Worm (Caenorhabditis elegans) whole organism, L3 larva: ENCODE measurements around the gene Y73C8B.5.

ENCODE experiments used
- ama-1 ChIP-seq: fragments of 150-350 bp; optimal IDR thresholded peaks from 2 replicates; lab custom pipeline; 2018
- elt-1 ChIP-seq: fragments of 150-350 bp; optimal IDR thresholded peaks from 2 replicates; lab custom pipeline; 2014; ENCODE audit warnings: missing biosample characterization, missing genetic modification characterization
- elt-2 ChIP-seq: sonication (generic microtip); optimal IDR thresholded peaks from 2 replicates; lab custom pipeline; 2016; ENCODE audit warnings: missing genetic modification reagents, mild to moderate bottlenecking, missing genetic modification characterization, missing compliant biosample characterization
- elt-3 ChIP-seq, 3 experiments: fragments of 150-350 bp in 1 of 3; sonication (generic microtip) in 2 of 3; optimal IDR thresholded peaks; 2 replicates in 2 of 3; 4 replicates in 1 of 3; lab custom pipeline; 2014 to 2017; ENCODE audit warnings: missing biosample characterization in 3 of 3, missing genetic modification characterization in 3 of 3
- fos-1 ChIP-seq: fragments of 150-350 bp; optimal IDR thresholded peaks from 2 replicates; lab custom pipeline; 2014; ENCODE audit warnings: missing biosample characterization, missing genetic modification characterization
- jun-1 ChIP-seq: fragments of 150-350 bp; optimal IDR thresholded peaks from 2 replicates; lab custom pipeline; 2014; ENCODE audit warnings: missing biosample characterization, missing genetic modification reagents, missing genetic modification characterization
- nhr-28 ChIP-seq: fragments of 150-350 bp; optimal IDR thresholded peaks from 2 replicates; lab custom pipeline; 2014; ENCODE audit warnings: missing biosample characterization, missing genetic modification characterization
- nhr-77 ChIP-seq: fragments of 150-350 bp; optimal IDR thresholded peaks from 2 replicates; lab custom pipeline; 2014; ENCODE audit warnings: missing biosample characterization, missing genetic modification characterization
- pha-4 ChIP-seq: fragments of 150-350 bp; optimal IDR thresholded peaks from 2 replicates; lab custom pipeline; 2014; ENCODE audit warnings: missing biosample characterization, missing genetic modification reagents, missing genetic modification characterization
- snpc-4 ChIP-seq: fragments of 150-350 bp; optimal IDR thresholded peaks from 2 replicates; lab custom pipeline; 2014; ENCODE audit warnings: missing biosample characterization, missing genetic modification characterization
- unc-62 ChIP-seq: fragments of 150-350 bp; sonication (generic microtip); optimal IDR thresholded peaks from 4 replicates; lab custom pipeline; 2014; ENCODE audit warnings: missing biosample characterization, missing genetic modification reagents, missing genetic modification characterization
- zag-1 ChIP-seq: fragments of 150-350 bp; optimal IDR thresholded peaks from 2 replicates; lab custom pipeline; 2014; ENCODE audit warnings: missing biosample characterization, missing genetic modification characterization

- TF ChIP-seq snpc-4 (tag; lab: Kevin White, UChicago) (no peak), elt-2 (tag; lab: Kevin White, UChicago) (no peak), ama-1 (lab: Kevin White, UChicago) (no peak), fos-1 (tag; lab: Kevin White, UChicago) (no peak), unc-62 (GFP tag; lab: Kevin White, UChicago) (no peak), nhr-28 (tag; lab: Kevin White, UChicago) (no peak), jun-1 (no peak), elt-3 (tag; optimal IDR thresholded peaks at IDR 0.05; lab: Kevin White, UChicago) (no peak), pha-4 (tag; lab: Kevin White, UChicago) (no peak), nhr-77 (tag; lab: Kevin White, UChicago) (no peak), zag-1 (no peak), elt-1 (tag; lab: Kevin White, UChicago) (no peak)
These were observed 33.9 kb upstream of the Y73C8B.5 start for ce11 chrV:3163143-3163542.
